Worm (Caenorhabditis elegans) whole organism, L3 larva: ENCODE data around the gene srxa-16.

Experiments
- ceh-28 ChIP-seq: fragments of 150-350 bp; optimal IDR thresholded peaks from 2 replicates; lab custom pipeline; 2014; ENCODE audit warnings: missing biosample characterization, missing genetic modification reagents, missing genetic modification characterization
- ceh-82 ChIP-seq: fragments of 150-350 bp; optimal IDR thresholded peaks from 2 replicates; lab custom pipeline; 2014; ENCODE audit warnings: missing biosample characterization, missing genetic modification characterization
- ceh-9 ChIP-seq: sonication (generic microtip); optimal IDR thresholded peaks from 2 replicates; lab custom pipeline; 2018; ENCODE audit warnings: missing biosample characterization, missing genetic modification characterization
- eor-1 ChIP-seq, 2 experiments: fragments of 150-350 bp; optimal IDR thresholded peaks; 2 replicates each; lab custom pipeline; 2014 to 2018; ENCODE audit warnings: missing biosample characterization in 2 of 2, missing genetic modification characterization in 2 of 2
- fos-1 ChIP-seq: fragments of 150-350 bp; optimal IDR thresholded peaks from 2 replicates; lab custom pipeline; 2014; ENCODE audit warnings: missing biosample characterization, missing genetic modification characterization
- lin-39 ChIP-seq: fragments of 150-350 bp; optimal IDR thresholded peaks from 2 replicates; lab custom pipeline; 2018; ENCODE audit warnings: missing biosample characterization, missing genetic modification reagents, missing genetic modification characterization
- pqm-1 ChIP-seq: fragments of 150-350 bp; optimal IDR thresholded peaks from 2 replicates; lab custom pipeline; 2017; ENCODE audit warnings: missing biosample characterization, missing genetic modification characterization, inconsistent platforms

- no peak for TF ChIP-seq ceh-82 (tag; lab: Kevin White, UChicago)
- no peak for TF ChIP-seq eor-1 (tag; optimal IDR thresholded peaks at IDR 0.05; lab: Kevin White, UChicago)
- no peak for TF ChIP-seq ceh-28
- no peak for TF ChIP-seq ceh-9
- no peak for TF ChIP-seq lin-39 (tag; lab: Kevin White, UChicago)
- no peak for TF ChIP-seq fos-1 (tag; lab: Kevin White, UChicago)
- no peak for TF ChIP-seq pqm-1 (tag; lab: Kevin White, UChicago)
These were observed 18.6 kb upstream of the srxa-16 start, which contains the start of gene fbxa-144 for ce11 chrV:16132705-16133104.
